Fruit fly (Drosophila melanogaster) whole organism, embryonic: ENCODE results near the gene mxc.

Experiments used
- ATbp ChIP-seq: fragments of 200-800 bp; sonication (Bioruptor generic); optimal IDR thresholded peaks from 2 replicates; lab custom pipeline; 2017; ENCODE audit warnings: missing biosample characterization, mild to moderate bottlenecking, missing genetic modification characterization, missing genetic modification reagents
- Adf1 ChIP-seq: fragments of 200-800 bp; sonication (Bioruptor generic); IDR thresholded peaks from 2 replicates; pipeline ENCODE4 v1.3.6; 2022; ENCODE audit warnings: missing biosample characterization, missing genetic modification characterization
- Asciz ChIP-seq: fragments of 200-800 bp; sonication (Bioruptor generic); optimal IDR thresholded peaks from 2 replicates; lab custom pipeline; 2017; ENCODE audit warnings: missing biosample characterization, mild to moderate bottlenecking, missing genetic modification characterization, missing genetic modification reagents
- CG10366 ChIP-seq: fragments of 200-800 bp; sonication (Bioruptor generic); IDR thresholded peaks from 2 replicates; pipeline ENCODE4 v1.3.6; 2022; ENCODE audit warnings: missing biosample characterization, missing genetic modification characterization
- CG11085 ChIP-seq: fragments of 200-800 bp; sonication (Bioruptor generic); IDR thresholded peaks from 2 replicates; pipeline ENCODE4 v1.3.6; 2022; ENCODE audit warnings: missing biosample characterization, missing genetic modification characterization
- CG11456 ChIP-seq: fragments of 200-800 bp; sonication (Bioruptor generic); IDR thresholded peaks from 3 replicates; pipeline ENCODE4 v1.3.6; 2022; ENCODE audit warnings: missing biosample characterization, missing genetic modification characterization
- CG12659 ChIP-seq: fragments of 200-800 bp; sonication (Bioruptor generic); optimal IDR thresholded peaks from 3 replicates; lab custom pipeline; 2017; ENCODE audit warnings: mild to moderate bottlenecking, missing biosample characterization, missing genetic modification reagents, missing genetic modification characterization
- CG12769 ChIP-seq: fragments of 200-800 bp; sonication (Bioruptor generic); optimal IDR thresholded peaks from 2 replicates; lab custom pipeline; 2019; ENCODE audit warnings: missing biosample characterization, mild to moderate bottlenecking, missing genetic modification characterization, moderate library complexity
- CG15073 ChIP-seq: fragments of 200-800 bp; sonication (Bioruptor generic); optimal IDR thresholded peaks from 2 replicates; lab custom pipeline; 2016; ENCODE audit warnings: missing biosample characterization, missing genetic modification characterization
- CG16813 ChIP-seq: fragments of 200-800 bp; sonication (Bioruptor generic); IDR thresholded peaks from 3 replicates; pipeline ENCODE4 v1.3.6; 2022; ENCODE audit warnings: missing biosample characterization, missing genetic modification characterization; ENCODE audit not compliant: partially characterized antibody
- CG17385 ChIP-seq: fragments of 200-800 bp; sonication (Bioruptor generic); optimal IDR thresholded peaks from 3 replicates; lab custom pipeline; 2018; ENCODE audit warnings: missing biosample characterization, mild to moderate bottlenecking, missing genetic modification characterization
- CG18011 ChIP-seq: fragments of 200-800 bp; sonication (Bioruptor generic); optimal IDR thresholded peaks from 2 replicates; lab custom pipeline; 2017; ENCODE audit warnings: missing biosample characterization, missing genetic modification characterization, mild to moderate bottlenecking, moderate library complexity, missing genotype
- CG2889 ChIP-seq: fragments of 200-800 bp; sonication (Bioruptor generic); IDR thresholded peaks from 3 replicates; pipeline ENCODE4 v1.3.6; 2022; ENCODE audit warnings: missing biosample characterization, missing genetic modification characterization
- CG3726 ChIP-seq: fragments of 200-800 bp; sonication (Bioruptor generic); IDR thresholded peaks from 3 replicates; pipeline ENCODE4, ENCODE4 v1.3.6; 2022; ENCODE audit warnings: missing biosample characterization, missing genetic modification characterization
- CG3838 ChIP-seq: fragments of 200-800 bp; sonication (Bioruptor generic); optimal IDR thresholded peaks from 3 replicates; lab custom pipeline; 2016; ENCODE audit warnings: missing biosample characterization, missing genetic modification characterization
- CG4707 ChIP-seq: fragments of 200-800 bp; sonication (Bioruptor generic); optimal IDR thresholded peaks from 2 replicates; lab custom pipeline; 2018; ENCODE audit warnings: missing biosample characterization, mild to moderate bottlenecking, missing genetic modification characterization, moderate library complexity
- CG4854 ChIP-seq: fragments of 200-800 bp; sonication (Bioruptor generic); optimal IDR thresholded peaks from 2 replicates; lab custom pipeline; 2016; ENCODE audit warnings: missing biosample characterization, missing genetic modification characterization, inconsistent platforms
- CG5953 ChIP-seq: fragments of 200-800 bp; sonication (Bioruptor generic); IDR thresholded peaks from 2 replicates; pipeline ENCODE4 v1.3.6; 2022; ENCODE audit warnings: missing biosample characterization, missing genetic modification characterization
- CG8388 ChIP-seq: fragments of 200-800 bp; sonication (Bioruptor generic); optimal IDR thresholded peaks from 2 replicates; lab custom pipeline; 2019; ENCODE audit warnings: missing biosample characterization, mild to moderate bottlenecking, missing genetic modification characterization, moderate library complexity
- CG8478 ChIP-seq: fragments of >200 bp; optimal IDR thresholded peaks from 2 replicates; lab custom pipeline; 2018
- Drgx ChIP-seq: fragments of 200-800 bp; sonication (Bioruptor generic); IDR thresholded peaks from 2 replicates; pipeline ENCODE4 v1.3.6; 2022; ENCODE audit warnings: missing biosample characterization, missing genetic modification characterization
- GATAe ChIP-seq: fragments of 200-800 bp; sonication (Bioruptor generic); conservative IDR thresholded peaks from 2 replicates; pipeline ENCODE4 v1.3.6; 2022; ENCODE audit warnings: missing biosample characterization, missing genetic modification characterization
- H2.0 ChIP-seq: fragments of 200-800 bp; sonication (Bioruptor generic); IDR thresholded peaks from 2 replicates; pipeline ENCODE4 v1.3.6; 2022; ENCODE audit warnings: missing biosample characterization, missing genetic modification characterization
- Hey ChIP-seq: fragments of 200-800 bp; sonication (Bioruptor generic); optimal IDR thresholded peaks from 3 replicates; lab custom pipeline; 2018; ENCODE audit warnings: missing biosample characterization, mild to moderate bottlenecking, missing genetic modification characterization
- Lpt ChIP-seq: fragments of >200 bp; optimal IDR thresholded peaks from 2 replicates; lab custom pipeline; 2018; ENCODE audit warnings: missing biosample characterization, missing genetic modification characterization
- NC2α ChIP-seq: fragments of 200-800 bp; sonication (Bioruptor generic); optimal IDR thresholded peaks from 2 replicates; lab custom pipeline; 2016; ENCODE audit warnings: missing biosample characterization, missing genetic modification characterization
- PHDP ChIP-seq: fragments of 200-800 bp; sonication (Bioruptor generic); optimal IDR thresholded peaks from 3 replicates; lab custom pipeline; 2018; ENCODE audit warnings: missing biosample characterization, mild to moderate bottlenecking, missing genetic modification characterization, moderate library complexity
- Ravus ChIP-seq: fragments of 200-800 bp; sonication (Bioruptor generic); IDR thresholded peaks from 2 replicates; pipeline ENCODE4 v1.3.6; 2022; ENCODE audit warnings: missing biosample characterization, missing genetic modification characterization
- ac ChIP-seq: fragments of 200-800 bp; sonication (Bioruptor generic); optimal IDR thresholded peaks from 3 replicates; lab custom pipeline; 2017; ENCODE audit warnings: missing biosample characterization, mild to moderate bottlenecking, missing genetic modification characterization
- bigmax ChIP-seq: fragments of 200-800 bp; sonication (Bioruptor generic); optimal IDR thresholded peaks from 2 replicates; lab custom pipeline; 2018; ENCODE audit warnings: missing biosample characterization, mild to moderate bottlenecking, missing genetic modification characterization
- bowl ChIP-seq: fragments of 200-800 bp; sonication (Bioruptor generic); IDR thresholded peaks from 2 replicates; pipeline ENCODE4 v1.3.6; 2022; ENCODE audit warnings: missing biosample characterization, missing genetic modification characterization
- cato ChIP-seq: fragments of 200-800 bp; sonication (Bioruptor generic); optimal IDR thresholded peaks from 2 replicates; lab custom pipeline; 2016; ENCODE audit warnings: missing biosample characterization, missing genetic modification characterization, borderline replicate concordance
- chm ChIP-seq: fragments of 200-800 bp; sonication (Bioruptor generic); IDR thresholded peaks from 2 replicates; pipeline ENCODE4 v1.3.6; 2022; ENCODE audit warnings: missing biosample characterization, missing genetic modification characterization
- ci ChIP-seq: fragments of 200-800 bp; sonication (Bioruptor generic); IDR thresholded peaks from 3 replicates; pipeline ENCODE4 v1.3.6; 2022; ENCODE audit warnings: missing biosample characterization, missing genetic modification characterization
- crc ChIP-seq: fragments of 200-800 bp; sonication (Bioruptor generic); optimal IDR thresholded peaks from 2 replicates; lab custom pipeline; 2016; ENCODE audit warnings: missing biosample characterization, missing genetic modification characterization
- crp ChIP-seq, 2 experiments: fragments of 200-800 bp; sonication (Bioruptor generic); optimal IDR thresholded peaks; 2 replicates in 1 of 2; 3 replicates in 1 of 2; lab custom pipeline; 2017; ENCODE audit warnings: missing biosample characterization in 2 of 2, missing genetic modification characterization in 2 of 2, mild to moderate bottlenecking in 1 of 2, moderate library complexity in 1 of 2
- fd64A ChIP-seq: fragments of 200-800 bp; sonication (Bioruptor generic); optimal IDR thresholded peaks from 3 replicates; lab custom pipeline; 2018; ENCODE audit warnings: missing biosample characterization, mild to moderate bottlenecking, missing genetic modification characterization
- grn ChIP-seq: fragments of 200-800 bp; sonication (Bioruptor generic); optimal IDR thresholded peaks from 3 replicates; lab custom pipeline; 2017; ENCODE audit warnings: missing biosample characterization, missing genetic modification characterization
- luna ChIP-seq: fragments of 200-800 bp; sonication (Bioruptor generic); optimal IDR thresholded peaks from 2 replicates; lab custom pipeline; 2016; ENCODE audit warnings: missing biosample characterization, missing genetic modification characterization
- scrt ChIP-seq: fragments of 200-800 bp; sonication (Bioruptor generic); optimal IDR thresholded peaks from 2 replicates; lab custom pipeline; 2018; ENCODE audit warnings: missing biosample characterization, mild to moderate bottlenecking, missing genetic modification characterization, moderate library complexity
- z ChIP-seq: fragments of 200-800 bp; sonication (Bioruptor generic); IDR thresholded peaks from 3 replicates; pipeline ENCODE4 v1.3.6; 2022; ENCODE audit warnings: missing biosample characterization, missing genetic modification characterization

Gene mxc

dm6 chrX:9196362-9196761 lies 46.9 kb downstream of the mxc start, which contains the start of gene CG12118 (continued):
- no peak for TF ChIP-seq luna
- peak; percentile 92 for TF ChIP-seq chm (GFP tag; lab: Robert Waterston, UW)
- TF ChIP-seq CG2889 (GFP tag; lab: Robert Waterston, UW) = peak; percentile 84
- TF ChIP-seq CG4707 = no peak
- TF ChIP-seq ci (GFP tag; lab: Robert Waterston, UW) = peak; percentile 90
- TF ChIP-seq CG11085 (GFP tag; lab: Robert Waterston, UW) = 0 out of 2 replicates have a peak, but pooled peaks have one; percentile 42
- peak; percentile 87 for TF ChIP-seq H2.0 (GFP tag; lab: Robert Waterston, UW)
- no peak for TF ChIP-seq bigmax (GFP tag; lab: Kevin White, UChicago)
- TF ChIP-seq ATbp (GFP tag; lab: Kevin White, UChicago) = peak; percentile 30
- TF ChIP-seq GATAe = no peak; the same call in 1 of the 2 replicates
- TF ChIP-seq bowl (GFP tag; lab: Robert Waterston, UW) = no peak
- no peak for TF ChIP-seq z (GFP tag; lab: Robert Waterston, UW)
- peak; percentile 87 to 98 for TF ChIP-seq crp (GFP tag; optimal IDR thresholded peaks at IDR 0.05; lab: Kevin White, UChicago)
- TF ChIP-seq Ravus = no peak; the same call in 1 of the 2 replicates
- no peak for TF ChIP-seq Hey (tag; lab: Kevin White, UChicago)
- TF ChIP-seq CG16813 (GFP tag; lab: Robert Waterston, UW) = peak; percentile 92
- peak; percentile 21 for TF ChIP-seq grn (GFP tag; lab: Kevin White, UChicago)
- no peak for TF ChIP-seq ac (GFP tag; lab: Kevin White, UChicago)
- peak; percentile 77 for TF ChIP-seq PHDP (tag; lab: Kevin White, UChicago)
- TF ChIP-seq scrt (GFP tag; lab: Kevin White, UChicago) = peak; percentile 43
- TF ChIP-seq CG18011 (GFP tag; lab: Kevin White, UChicago) = peak; percentile 62
- 0 out of 2 replicates have a peak, but pooled peaks have one; percentile 10 for TF ChIP-seq CG5953
- TF ChIP-seq CG12659 (GFP tag; lab: Kevin White, UChicago) = peak; percentile 74
- TF ChIP-seq Lpt (GFP tag; lab: Kevin White, UChicago) = no peak
- TF ChIP-seq cato (GFP tag; lab: Kevin White, UChicago) = peak; percentile 64
- no peak for TF ChIP-seq CG12769 (tag; lab: Kevin White, UChicago)
- no peak for TF ChIP-seq CG15073 (GFP tag; lab: Kevin White, UChicago)
- peak; percentile 71 for TF ChIP-seq CG17385 (GFP tag; lab: Kevin White, UChicago)
- peak; percentile 81 for TF ChIP-seq CG11456 (GFP tag; lab: Robert Waterston, UW)
- peak; percentile 62 for TF ChIP-seq Adf1 (GFP tag; lab: Robert Waterston, UW)
- peak; percentile 55 for TF ChIP-seq CG4854 (GFP tag; lab: Kevin White, UChicago)
- TF ChIP-seq Asciz (GFP tag; lab: Kevin White, UChicago) = no peak
- no peak for TF ChIP-seq fd64A (GFP tag; lab: Kevin White, UChicago)
- TF ChIP-seq NC2α = no peak
- TF ChIP-seq CG8388 (GFP tag; lab: Kevin White, UChicago) = peak; percentile 78
- peak; percentile 62 for TF ChIP-seq Drgx (GFP tag; lab: Robert Waterston, UW)
- TF ChIP-seq CG8478 (lab: Kevin White, UChicago) = no peak
- no peak for TF ChIP-seq crc
- TF ChIP-seq CG3838 = peak; percentile 38
- peak; percentile 88 for TF ChIP-seq CG10366

- no peak for TF ChIP-seq Ravus
- TF ChIP-seq CG3726 = no peak
- TF ChIP-seq, all 482 proteins: peak for 0
Measured at dm6 chrX:9195311-9195710, 48.0 kb downstream of the mxc start.
